Fruit fly (Drosophila melanogaster) whole organism, embryonic: Measurements from ENCODE around the gene Nckx30C.

Experiments used
- Abd-B ChIP-seq: fragments of 200-800 bp; sonication (Bioruptor generic); optimal IDR thresholded peaks from 2 replicates; lab custom pipeline; 2018; ENCODE audit warnings: missing biosample characterization, mild to moderate bottlenecking, missing genetic modification characterization, moderate library complexity
- Antp ChIP-seq: fragments of 200-800 bp; sonication (Bioruptor generic); optimal IDR thresholded peaks from 3 replicates; lab custom pipeline; 2016; ENCODE audit warnings: missing biosample characterization, missing genetic modification characterization
- Asciz ChIP-seq: fragments of 200-800 bp; sonication (Bioruptor generic); optimal IDR thresholded peaks from 2 replicates; lab custom pipeline; 2017; ENCODE audit warnings: missing biosample characterization, mild to moderate bottlenecking, missing genetic modification characterization, missing genetic modification reagents
- Awh ChIP-seq: fragments of 200-800 bp; sonication (Bioruptor generic); IDR thresholded peaks from 2 replicates; pipeline ENCODE4, ENCODE4 v1.3.6; 2022; ENCODE audit warnings: missing biosample characterization, missing genetic modification characterization
- CG10147 ChIP-seq: fragments of 200-800 bp; sonication (Bioruptor generic); optimal IDR thresholded peaks from 2 replicates; lab custom pipeline; 2019; ENCODE audit warnings: missing biosample characterization, mild to moderate bottlenecking, missing genetic modification characterization, moderate library complexity
- CG10321 ChIP-seq: fragments of 200-800 bp; sonication (Bioruptor generic); IDR thresholded peaks from 2 replicates; pipeline ENCODE4 v1.3.6; 2022; ENCODE audit warnings: missing biosample characterization, missing genetic modification characterization
- CG11695 ChIP-seq: fragments of 200-800 bp; sonication (Bioruptor generic); IDR thresholded peaks from 3 replicates; pipeline ENCODE4 v1.3.6; 2022; ENCODE audit warnings: missing biosample characterization, missing genetic modification characterization
- CG12155 ChIP-seq: fragments of 200-800 bp; sonication (Bioruptor generic); optimal IDR thresholded peaks from 3 replicates; lab custom pipeline; 2016; ENCODE audit warnings: missing biosample characterization, missing genetic modification characterization
- CG12942 ChIP-seq: fragments of 200-800 bp; sonication (Bioruptor generic); optimal IDR thresholded peaks from 3 replicates; lab custom pipeline; 2016; ENCODE audit warnings: missing biosample characterization, missing genetic modification characterization
- CG13296 ChIP-seq: fragments of 200-800 bp; sonication (Bioruptor generic); optimal IDR thresholded peaks from 3 replicates; lab custom pipeline; 2018; ENCODE audit warnings: missing biosample characterization, mild to moderate bottlenecking, missing genetic modification characterization
- CG13624 ChIP-seq: fragments of 200-800 bp; sonication (Bioruptor generic); optimal IDR thresholded peaks from 2 replicates; lab custom pipeline; 2016; ENCODE audit warnings: missing biosample characterization, missing genetic modification characterization
- CG15514 ChIP-seq: fragments of 200-800 bp; sonication (Bioruptor generic); optimal IDR thresholded peaks from 3 replicates; lab custom pipeline; 2017; ENCODE audit warnings: missing biosample characterization, missing genetic modification characterization, mild to moderate bottlenecking, moderate library complexity, missing genetic modification reagents
- CG17328 ChIP-seq: fragments of 200-800 bp; sonication (Bioruptor generic); IDR thresholded peaks from 2 replicates; pipeline ENCODE4 v1.3.6; 2022; ENCODE audit warnings: missing biosample characterization, missing genetic modification characterization
- CG1832 ChIP-seq: fragments of 200-800 bp; sonication (Bioruptor generic); optimal IDR thresholded peaks from 2 replicates; lab custom pipeline; 2017; ENCODE audit warnings: missing biosample characterization, mild to moderate bottlenecking, missing genetic modification characterization, inconsistent platforms
- CG18764 ChIP-seq: fragments of 200-800 bp; sonication (Bioruptor generic); optimal IDR thresholded peaks from 3 replicates; lab custom pipeline; 2016; ENCODE audit warnings: missing biosample characterization, missing genetic modification characterization
- CG2712 ChIP-seq: fragments of 200-800 bp; optimal IDR thresholded peaks from 3 replicates; lab custom pipeline; 2019; ENCODE audit warnings: missing biosample characterization, mild to moderate bottlenecking, missing genetic modification characterization, moderate library complexity
- CG3065 ChIP-seq: fragments of 200-800 bp; sonication (Bioruptor generic); optimal IDR thresholded peaks from 2 replicates; lab custom pipeline; 2016; ENCODE audit warnings: missing biosample characterization, missing genetic modification characterization
- CG34422 ChIP-seq: fragments of 200-800 bp; sonication (Bioruptor generic); IDR thresholded peaks from 3 replicates; pipeline ENCODE4 v1.3.6; 2022; ENCODE audit warnings: missing biosample characterization, missing genetic modification characterization
- CG5180 ChIP-seq: fragments of 200-800 bp; sonication (Bioruptor generic); optimal IDR thresholded peaks from 3 replicates; lab custom pipeline; 2017; ENCODE audit warnings: missing biosample characterization, missing genetic modification characterization, mild to moderate bottlenecking, moderate library complexity, missing genetic modification reagents
- CG6272 ChIP-seq: fragments of 200-800 bp; sonication (Bioruptor generic); IDR thresholded peaks from 2 replicates; pipeline ENCODE4 v1.3.6; 2022; ENCODE audit warnings: missing biosample characterization, missing genetic modification characterization
- CG6683 ChIP-seq: fragments of 200-800 bp; sonication (Bioruptor generic); optimal IDR thresholded peaks from 2 replicates; lab custom pipeline; 2017; ENCODE audit warnings: missing biosample characterization, mild to moderate bottlenecking, missing genetic modification characterization, missing genetic modification reagents
- CG7357 ChIP-seq: fragments of 200-800 bp; sonication (Bioruptor generic); IDR thresholded peaks from 3 replicates; pipeline ENCODE4 v1.3.6; 2022; ENCODE audit warnings: missing biosample characterization, missing genetic modification characterization
- Deaf1 ChIP-seq: fragments of 200-800 bp; optimal IDR thresholded peaks from 3 replicates; lab custom pipeline; 2019; ENCODE audit warnings: missing biosample characterization, mild to moderate bottlenecking, missing genetic modification characterization, moderate library complexity
- E2f2 ChIP-seq: fragments of 200-800 bp; sonication (Bioruptor generic); IDR thresholded peaks from 2 replicates; pipeline ENCODE4 v1.3.6; 2022; ENCODE audit warnings: missing biosample characterization, missing genetic modification characterization
- Gsc ChIP-seq: fragments of 200-800 bp; sonication (Bioruptor generic); IDR thresholded peaks from 2 replicates; pipeline ENCODE4 v1.3.6; 2022; ENCODE audit warnings: missing biosample characterization, missing genetic modification characterization
- Hand ChIP-seq: fragments of 200-800 bp; sonication (Bioruptor generic); optimal IDR thresholded peaks from 2 replicates; lab custom pipeline; 2017; ENCODE audit warnings: mild to moderate bottlenecking, missing biosample characterization, missing genetic modification reagents, missing genetic modification characterization
- HmgD ChIP-seq: fragments of 200-800 bp; sonication (Bioruptor generic); optimal IDR thresholded peaks from 3 replicates; lab custom pipeline; 2016; ENCODE audit warnings: missing biosample characterization, missing genetic modification characterization
- Nf-YA ChIP-seq: fragments of 200-800 bp; sonication (Bioruptor generic); IDR thresholded peaks from 2 replicates; pipeline ENCODE4 v1.3.6; 2022; ENCODE audit warnings: missing biosample characterization, missing genetic modification characterization
- NfI ChIP-seq: fragments of 200-800 bp; sonication (Bioruptor generic); optimal IDR thresholded peaks from 3 replicates; lab custom pipeline; 2018; ENCODE audit warnings: missing biosample characterization, mild to moderate bottlenecking, missing genetic modification characterization, moderate library complexity
- Sox100B ChIP-seq: fragments of 200-800 bp; sonication (Bioruptor generic); optimal IDR thresholded peaks from 3 replicates; lab custom pipeline; 2018; ENCODE audit warnings: missing biosample characterization, mild to moderate bottlenecking, missing genetic modification characterization
- Stat92E ChIP-seq, 3 experiments: fragments of >200 bp in 2 of 3; fragments of 200-800 bp in 1 of 3; sonication (Bioruptor generic) in 1 of 3; optimal IDR thresholded peaks; 2 replicates each; lab custom pipeline; 2017 to 2019; ENCODE audit warnings: missing biosample characterization in 3 of 3, missing genetic modification characterization in 3 of 3, mild to moderate bottlenecking in 1 of 3, moderate library complexity in 1 of 3
- al ChIP-seq: fragments of 200-800 bp; sonication (Bioruptor generic); IDR thresholded peaks from 2 replicates; pipeline ENCODE4 v1.3.6; 2022; ENCODE audit warnings: missing biosample characterization, missing genetic modification characterization
- aop ChIP-seq: fragments of 200-800 bp; sonication (Bioruptor generic); IDR thresholded peaks from 2 replicates; pipeline ENCODE4 v1.3.6; 2022; ENCODE audit warnings: missing biosample characterization, missing genetic modification characterization
- br ChIP-seq: fragments of >200 bp; optimal IDR thresholded peaks from 2 replicates; lab custom pipeline; 2017
- corto ChIP-seq: fragments of 200-800 bp; sonication (Bioruptor generic); optimal IDR thresholded peaks from 2 replicates; lab custom pipeline; 2016; ENCODE audit warnings: missing biosample characterization, mild to moderate bottlenecking, missing genetic modification characterization, moderate library complexity
- fd102C ChIP-seq: fragments of 200-800 bp; sonication (Bioruptor generic); optimal IDR thresholded peaks from 2 replicates; lab custom pipeline; 2018; ENCODE audit warnings: missing biosample characterization, mild to moderate bottlenecking, missing genetic modification characterization, moderate library complexity
- gro ChIP-seq: fragments of 200-800 bp; sonication (Bioruptor generic); optimal IDR thresholded peaks from 2 replicates; lab custom pipeline; 2016; ENCODE audit warnings: missing biosample characterization, missing genetic modification characterization
- insv ChIP-seq, 2 experiments: fragments of 200-800 bp; sonication (Bioruptor generic); optimal IDR thresholded peaks; 3 replicates each; lab custom pipeline; 2016 to 2018; ENCODE audit warnings: missing biosample characterization in 2 of 2, missing genetic modification characterization in 2 of 2
- mam ChIP-seq: fragments of 200-800 bp; sonication (Bioruptor generic); optimal IDR thresholded peaks from 3 replicates; lab custom pipeline; 2016; ENCODE audit warnings: missing biosample characterization, missing genetic modification characterization
- pb ChIP-seq: fragments of 200-800 bp; sonication (Bioruptor generic); optimal IDR thresholded peaks from 3 replicates; lab custom pipeline; 2016; ENCODE audit warnings: missing biosample characterization, missing genetic modification characterization
- row ChIP-seq: fragments of 200-800 bp; sonication (Bioruptor generic); IDR thresholded peaks from 3 replicates; pipeline ENCODE4 v1.3.6; 2022; ENCODE audit warnings: missing biosample characterization, missing genetic modification characterization
- scrt ChIP-seq: fragments of 200-800 bp; sonication (Bioruptor generic); optimal IDR thresholded peaks from 2 replicates; lab custom pipeline; 2018; ENCODE audit warnings: missing biosample characterization, mild to moderate bottlenecking, missing genetic modification characterization, moderate library complexity
- sim ChIP-seq: fragments of 200-800 bp; sonication (Bioruptor generic); IDR thresholded peaks from 2 replicates; pipeline ENCODE4 v1.3.6; 2022; ENCODE audit warnings: missing biosample characterization, missing genetic modification characterization
- slp2 ChIP-seq: fragments of 200-800 bp; sonication (Bioruptor generic); optimal IDR thresholded peaks from 2 replicates; lab custom pipeline; 2016; ENCODE audit warnings: missing biosample characterization, missing genetic modification characterization
- so ChIP-seq: fragments of 200-800 bp; sonication (Bioruptor generic); IDR thresholded peaks from 3 replicates; pipeline ENCODE4 v1.3.6; 2022; ENCODE audit warnings: missing biosample characterization, missing genetic modification characterization
- tll ChIP-seq, 2 experiments: fragments of 200-800 bp in 1 of 2; fragments of >200 bp in 1 of 2; sonication (Bioruptor generic) in 1 of 2; optimal IDR thresholded peaks; 2 replicates each; lab custom pipeline; 2017 to 2019; ENCODE audit warnings: missing biosample characterization in 2 of 2, missing genetic modification characterization in 2 of 2, mild to moderate bottlenecking in 1 of 2, moderate library complexity in 1 of 2
- vvl ChIP-seq: fragments of 200-800 bp; sonication (Bioruptor generic); IDR thresholded peaks from 2 replicates; pipeline ENCODE4 v1.3.6; 2022; ENCODE audit warnings: missing biosample characterization, missing genetic modification characterization
- wdn ChIP-seq: fragments of 200-800 bp; sonication (Bioruptor generic); IDR thresholded peaks from 2 replicates; pipeline ENCODE4 v1.3.6; 2022; ENCODE audit warnings: missing biosample characterization, missing genetic modification characterization

The Nckx30C gene

DNA sequence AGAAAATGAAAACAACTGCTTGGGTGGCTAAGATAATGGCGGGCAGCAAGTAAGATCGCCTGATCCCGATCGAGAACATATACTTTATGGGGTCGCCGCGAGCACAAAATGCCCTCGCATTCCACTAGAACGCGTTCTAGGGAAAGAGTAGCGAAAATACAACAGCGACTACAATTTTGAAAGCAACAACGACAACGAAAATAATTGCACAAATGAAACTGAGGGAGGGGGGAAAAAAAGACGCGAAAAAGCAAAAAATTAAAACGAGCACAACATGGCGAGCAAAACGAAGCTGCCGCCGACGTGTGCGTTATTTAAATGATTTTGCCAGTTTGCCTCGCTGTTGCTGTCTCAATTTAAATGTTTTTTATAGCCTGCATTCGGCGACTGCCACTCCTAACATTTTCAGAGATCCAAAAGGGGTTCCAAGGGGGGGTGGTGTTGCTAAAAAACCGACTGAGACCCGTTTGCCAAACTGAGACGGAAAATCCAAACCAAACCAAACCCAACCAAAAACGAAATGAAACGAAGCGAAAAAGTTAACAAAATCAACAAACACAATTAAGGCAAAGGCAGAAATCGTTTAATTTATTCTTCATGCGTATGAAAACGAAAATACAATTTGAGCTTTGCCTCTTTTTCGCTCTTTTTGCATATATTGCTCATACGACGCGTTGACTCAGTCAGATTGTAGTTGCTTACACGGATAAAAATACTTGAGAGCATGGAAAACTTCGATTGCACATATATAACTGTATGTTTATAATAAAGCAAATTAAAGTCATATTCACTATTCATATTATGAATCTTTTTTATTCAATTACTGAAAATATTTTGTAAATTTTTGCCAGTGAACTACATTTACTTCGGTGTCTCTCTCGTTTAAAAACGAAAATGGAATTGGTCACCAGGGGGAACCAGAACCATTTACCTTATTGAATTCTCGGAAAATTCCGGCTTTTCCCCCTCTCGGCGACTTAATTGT, 53.6 kb downstream of the Nckx30C start (continued):
- TF ChIP-seq CG2712 (peak; percentile 54), HmgD (GFP tag; lab: Kevin White, UChicago) (no peak), scrt (GFP tag; lab: Kevin White, UChicago) (peak; percentile 53), Asciz (GFP tag; lab: Kevin White, UChicago) (no peak), NfI (peak; percentile 56), sim (GFP tag; lab: Robert Waterston, UW) (no peak), CG7357 (peak; percentile 74; the same call in 2 of the 3 replicates), Gsc (no peak), Hand (GFP tag; lab: Kevin White, UChicago) (peak; percentile 54), CG34422 (GFP tag; lab: Robert Waterston, UW) (peak; percentile 75; the same call in 2 of the 3 replicates), CG10321 (GFP tag; lab: Robert Waterston, UW) (0 out of 2 replicates have a peak, but pooled peaks have one; percentile 20), Awh (GFP tag; lab: Robert Waterston, UW) (peak; percentile 62), al (GFP tag; lab: Robert Waterston, UW) (peak; percentile 85), CG3065 (GFP tag; lab: Kevin White, UChicago) (no peak), CG5180 (GFP tag; lab: Kevin White, UChicago) (no peak), CG15514 (peak; percentile 47), CG13296 (GFP tag; lab: Kevin White, UChicago) (peak; percentile 56), aop (no peak), row (peak; percentile 89), CG12942 (GFP tag; lab: Kevin White, UChicago) (peak; percentile 24), CG1832 (GFP tag; lab: Kevin White, UChicago) (no peak), fd102C (GFP tag; lab: Kevin White, UChicago) (no peak), Antp (GFP tag; lab: Kevin White, UChicago) (no peak), E2f2 (GFP tag; lab: Robert Waterston, UW) (peak; percentile 50; the same call in 1 of the 2 replicates), CG11695 (GFP tag; lab: Robert Waterston, UW) (peak; percentile 86), corto (GFP tag; lab: Kevin White, UChicago) (peak; percentile 46), CG18764 (GFP tag; lab: Kevin White, UChicago) (peak; percentile 38), gro (GFP tag; lab: Kevin White, UChicago) (peak; percentile 4), so (GFP tag; lab: Robert Waterston, UW) (peak; percentile 78; the same call in 2 of the 3 replicates), tll (GFP tag; optimal IDR thresholded peaks at IDR 0.05; lab: Kevin White, UChicago) (no peak), mam (GFP tag; lab: Kevin White, UChicago) (peak; percentile 45), CG10147 (peak; percentile 32), insv (GFP tag; optimal IDR thresholded peaks at IDR 0.05; lab: Kevin White, UChicago) (no peak), CG6272 (peak; percentile 76), Abd-B (GFP tag; lab: Kevin White, UChicago) (peak; percentile 29), CG17328 (peak; percentile 68), Deaf1 (peak; percentile 38), br (lab: Kevin White, UChicago) (no peak), slp2 (no peak), Sox100B (GFP tag; lab: Kevin White, UChicago) (peak; percentile 40), pb (GFP tag; lab: Kevin White, UChicago) (no peak), CG6683 (GFP tag; lab: Kevin White, UChicago) (no peak), CG12155 (peak; percentile 59), CG13624 (peak; percentile 45), Stat92E (GFP tag; optimal IDR thresholded peaks at IDR 0.05; lab: Kevin White, UChicago) (no peak), wdn (GFP tag; lab: Robert Waterston, UW) (peak; percentile 81), Nf-YA (GFP tag; lab: Robert Waterston, UW) (peak; percentile 58), vvl (peak; percentile 78)
